Worm (Caenorhabditis elegans) whole organism, L1 larva: Measurements from ENCODE around the gene Y49E10.30.
A peak's percentile ranks its signal among the peaks of the same experiment; 100 is the strongest.

Experiments
- C04F5.9 ChIP-seq: sonication (generic microtip); optimal IDR thresholded peaks from 2 replicates; lab custom pipeline; 2016; ENCODE audit warnings: missing genetic modification characterization, missing compliant biosample characterization
- C16A3.4 ChIP-seq: fragments of 150-350 bp; optimal IDR thresholded peaks from 2 replicates; lab custom pipeline; 2014; ENCODE audit warnings: missing biosample characterization, missing genetic modification characterization
- C34B4.2 ChIP-seq: sonication (generic microtip); optimal IDR thresholded peaks from 2 replicates; lab custom pipeline; 2017; ENCODE audit warnings: mild to moderate bottlenecking, missing genetic modification characterization, missing compliant biosample characterization
- F16B12.6 ChIP-seq: fragments of 150-350 bp; optimal IDR thresholded peaks from 2 replicates; lab custom pipeline; 2014; ENCODE audit warnings: missing biosample characterization, missing genetic modification characterization
- aha-1 ChIP-seq: fragments of 150-350 bp; optimal IDR thresholded peaks from 2 replicates; lab custom pipeline; 2014; ENCODE audit warnings: missing biosample characterization, missing genetic modification characterization
- blmp-1 ChIP-seq: fragments of 150-350 bp; optimal IDR thresholded peaks from 2 replicates; lab custom pipeline; 2014; ENCODE audit warnings: missing biosample characterization, missing genetic modification characterization
- ceh-63 ChIP-seq: fragments of 200-800 bp; sonication (Bioruptor generic); optimal IDR thresholded peaks from 2 replicates; lab custom pipeline; 2018; ENCODE audit warnings: mild to moderate bottlenecking, missing genetic modification characterization, missing compliant biosample characterization
- ceh-82 ChIP-seq, 3 experiments: fragments of 150-350 bp in 1 of 3; sonication (generic microtip) in 2 of 3; optimal IDR thresholded peaks; 2 replicates each; lab custom pipeline; 2014 to 2017; ENCODE audit warnings: missing biosample characterization in 3 of 3, missing genetic modification characterization in 3 of 3
- ceh-90 ChIP-seq: sonication (generic microtip); optimal IDR thresholded peaks from 2 replicates; lab custom pipeline; 2016; ENCODE audit warnings: missing genetic modification characterization, missing compliant biosample characterization
- ces-1 ChIP-seq: fragments of 150-350 bp; optimal IDR thresholded peaks from 2 replicates; lab custom pipeline; 2014; ENCODE audit warnings: missing biosample characterization, missing genetic modification reagents, missing genetic modification characterization
- dpl-1 ChIP-seq, 3 experiments: fragments of 150-350 bp in 2 of 3; sonication (generic microtip) in 1 of 3; optimal IDR thresholded peaks; 2 replicates each; lab custom pipeline; 2014 to 2017; ENCODE audit warnings: missing biosample characterization in 3 of 3, missing genetic modification characterization in 3 of 3, missing genetic modification reagents in 3 of 3
- dsc-1 ChIP-seq: sonication (generic microtip); optimal IDR thresholded peaks from 2 replicates; lab custom pipeline; 2016; ENCODE audit warnings: mild to moderate bottlenecking, missing genetic modification characterization, missing compliant biosample characterization
- efl-1 ChIP-seq, 4 experiments: fragments of 150-350 bp; optimal IDR thresholded peaks in 3 of 4; peaks in 1 of 4; 1 replicate in 1 of 4; 2 replicates in 3 of 4; lab custom pipeline; 2014; ENCODE audit warnings: missing biosample characterization in 2 of 4, missing genetic modification characterization in 2 of 4, missing genetic modification reagents in 2 of 4
- egl-27 ChIP-seq, 2 experiments: fragments of 150-350 bp in 1 of 2; sonication (generic microtip); optimal IDR thresholded peaks; 3 replicates each; lab custom pipeline; 2017 to 2018; ENCODE audit warnings: missing biosample characterization in 2 of 2, missing genetic modification characterization in 2 of 2, missing genetic modification reagents in 2 of 2
- elt-3 ChIP-seq, 6 experiments: fragments of 150-350 bp in 1 of 6; sonication (generic microtip); optimal IDR thresholded peaks; 2 replicates each; lab custom pipeline; 2017 to 2018; ENCODE audit warnings: missing biosample characterization in 6 of 6, missing genetic modification characterization in 6 of 6, inconsistent platforms in 1 of 6
- hlh-17 ChIP-seq: fragments of 200-800 bp; sonication (Bioruptor generic); optimal IDR thresholded peaks from 2 replicates; lab custom pipeline; 2018; ENCODE audit warnings: missing genetic modification characterization, mild to moderate bottlenecking, missing compliant biosample characterization, moderate library complexity, borderline replicate concordance
- hpl-2 ChIP-seq: fragments of 150-350 bp; optimal IDR thresholded peaks from 2 replicates; lab custom pipeline; 2014; ENCODE audit warnings: missing biosample characterization, missing genetic modification reagents, missing genetic modification characterization
- isw-1 ChIP-seq: fragments of 200-800 bp; sonication (Bioruptor generic); IDR thresholded peaks from 2 replicates; pipeline ENCODE4 v1.3.6; 2022; ENCODE audit warnings: missing genetic modification characterization, missing compliant biosample characterization
- jun-1 ChIP-seq: fragments of 150-350 bp; optimal IDR thresholded peaks from 2 replicates; lab custom pipeline; 2014; ENCODE audit warnings: missing biosample characterization, missing genetic modification reagents, missing genetic modification characterization
- lin-13 ChIP-seq: fragments of 150-350 bp; optimal IDR thresholded peaks from 2 replicates; lab custom pipeline; 2014; ENCODE audit warnings: missing biosample characterization, missing genetic modification reagents, missing genetic modification characterization
- lin-14 ChIP-seq: fragments of 200-800 bp; sonication (Bioruptor generic); optimal IDR thresholded peaks from 2 replicates; lab custom pipeline; 2018; ENCODE audit warnings: mild to moderate bottlenecking, missing genetic modification characterization, moderate library complexity, missing compliant biosample characterization
- lin-15B ChIP-seq: fragments of 150-350 bp; sonication (generic microtip); optimal IDR thresholded peaks from 3 replicates; lab custom pipeline; 2014; ENCODE audit warnings: missing biosample characterization, missing genetic modification characterization
- lin-35 ChIP-seq, 2 experiments: fragments of 150-350 bp; optimal IDR thresholded peaks; 2 replicates each; lab custom pipeline; 2014; ENCODE audit warnings: missing biosample characterization in 2 of 2, missing genetic modification characterization in 2 of 2, missing genetic modification reagents in 2 of 2
- lin-39 ChIP-seq: fragments of 150-350 bp; optimal IDR thresholded peaks from 2 replicates; lab custom pipeline; 2014; ENCODE audit warnings: missing biosample characterization, missing genetic modification reagents, missing genetic modification characterization
- lsy-2 ChIP-seq, 2 experiments: fragments of 150-350 bp; optimal IDR thresholded peaks; 2 replicates each; lab custom pipeline; 2014; ENCODE audit warnings: missing biosample characterization in 2 of 2, missing genetic modification characterization in 2 of 2
- mab-9 ChIP-seq: fragments of 200-800 bp; sonication (Bioruptor generic); IDR thresholded peaks from 2 replicates; pipeline ENCODE4 v1.3.6; 2022; ENCODE audit warnings: missing genetic modification reagents, missing genetic modification characterization, missing compliant biosample characterization
- mdl-1 ChIP-seq, 2 experiments: fragments of 150-350 bp; optimal IDR thresholded peaks; 2 replicates each; lab custom pipeline; 2014 to 2017; ENCODE audit warnings: missing biosample characterization in 2 of 2, missing genetic modification characterization in 2 of 2, inconsistent platforms in 1 of 2
- mep-1 ChIP-seq: fragments of 150-350 bp; optimal IDR thresholded peaks from 2 replicates; lab custom pipeline; 2014; ENCODE audit warnings: missing biosample characterization, missing genetic modification characterization
- nhr-11 ChIP-seq: fragments of 150-350 bp; optimal IDR thresholded peaks from 2 replicates; lab custom pipeline; 2014; ENCODE audit warnings: missing biosample characterization, missing genetic modification characterization
- nhr-19 ChIP-seq: fragments of 200-800 bp; sonication (Bioruptor generic); conservative IDR thresholded peaks from 2 replicates; pipeline ENCODE4 v1.3.6; 2022; ENCODE audit warnings: missing genetic modification characterization, missing compliant biosample characterization
- nhr-20 ChIP-seq: sonication (generic microtip); optimal IDR thresholded peaks from 2 replicates; lab custom pipeline; 2016; ENCODE audit warnings: mild to moderate bottlenecking, missing genetic modification characterization, missing compliant biosample characterization
- nhr-47 ChIP-seq: sonication (generic microtip); optimal IDR thresholded peaks from 2 replicates; lab custom pipeline; 2016; ENCODE audit warnings: mild to moderate bottlenecking, missing genetic modification characterization, moderate library complexity, missing compliant biosample characterization
- nhr-71 ChIP-seq: sonication (generic microtip); optimal IDR thresholded peaks from 2 replicates; lab custom pipeline; 2016; ENCODE audit warnings: mild to moderate bottlenecking, missing genetic modification characterization, moderate library complexity, missing compliant biosample characterization
- nhr-85 ChIP-seq: sonication (generic microtip); peaks from one replicate; lab custom pipeline; 2016; ENCODE audit warnings: missing genetic modification characterization, inconsistent platforms, missing compliant biosample characterization
- nhr-90 ChIP-seq: sonication (generic microtip); optimal IDR thresholded peaks from 2 replicates; lab custom pipeline; 2016; ENCODE audit warnings: mild to moderate bottlenecking, missing genetic modification characterization, missing compliant biosample characterization; ENCODE audit not compliant: poor library complexity
- rnt-1 ChIP-seq: sonication (generic microtip); optimal IDR thresholded peaks from 2 replicates; lab custom pipeline; 2016; ENCODE audit warnings: mild to moderate bottlenecking, missing genetic modification characterization, moderate library complexity, missing compliant biosample characterization
- skn-1 ChIP-seq: fragments of 150-350 bp; optimal IDR thresholded peaks from 2 replicates; lab custom pipeline; 2014; ENCODE audit warnings: missing biosample characterization, missing genetic modification characterization
- snpc-4 ChIP-seq: fragments of 150-350 bp; optimal IDR thresholded peaks from 2 replicates; lab custom pipeline; 2014; ENCODE audit warnings: missing biosample characterization, missing genetic modification characterization
- snu-23 ChIP-seq: sonication (generic microtip); optimal IDR thresholded peaks from 2 replicates; lab custom pipeline; 2016; ENCODE audit warnings: missing genetic modification characterization, missing compliant biosample characterization
- sox-4 ChIP-seq: sonication (generic microtip); optimal IDR thresholded peaks from 2 replicates; lab custom pipeline; 2016; ENCODE audit warnings: missing genetic modification characterization, missing compliant biosample characterization
- swsn-7 ChIP-seq: sonication (generic microtip); optimal IDR thresholded peaks from 2 replicates; lab custom pipeline; 2016; ENCODE audit warnings: missing genetic modification characterization, missing compliant biosample characterization
- tbx-2 ChIP-seq: sonication (generic microtip); optimal IDR thresholded peaks from 2 replicates; lab custom pipeline; 2016; ENCODE audit warnings: missing genetic modification characterization, missing compliant biosample characterization
- unc-130 ChIP-seq: fragments of 150-350 bp; optimal IDR thresholded peaks from 2 replicates; lab custom pipeline; 2017; ENCODE audit warnings: missing biosample characterization, missing genetic modification characterization, inconsistent platforms
- unc-30 ChIP-seq: sonication (generic microtip); optimal IDR thresholded peaks from 2 replicates; lab custom pipeline; 2017; ENCODE audit warnings: missing biosample characterization, missing genetic modification characterization
- unc-62 ChIP-seq: fragments of 150-350 bp; optimal IDR thresholded peaks from 2 replicates; lab custom pipeline; 2014; ENCODE audit warnings: missing biosample characterization, missing genetic modification reagents, missing genetic modification characterization
- unc-98 ChIP-seq: fragments of 200-800 bp; sonication (Bioruptor generic); IDR thresholded peaks from 2 replicates; pipeline ENCODE4 v1.3.6; 2022; ENCODE audit warnings: missing genetic modification characterization, missing compliant biosample characterization
- xbp-1 ChIP-seq: sonication (generic microtip); optimal IDR thresholded peaks from 2 replicates; lab custom pipeline; 2016; ENCODE audit warnings: missing genetic modification characterization, missing compliant biosample characterization
- ztf-11 ChIP-seq, 2 experiments: sonication (generic microtip); optimal IDR thresholded peaks; 2 replicates each; lab custom pipeline; 2016 to 2017; ENCODE audit warnings: missing genetic modification characterization in 2 of 2, missing biosample characterization in 1 of 2, missing compliant biosample characterization in 1 of 2

Y49E10.30 gene

ce11 chrIII:12369476-12369875 is 17.2 kb upstream of the Y49E10.30 start (continued):
- no peak for TF ChIP-seq ztf-11 (tag; optimal IDR thresholded peaks at IDR 0.05; lab: Kevin White, UChicago)
- no peak for TF ChIP-seq ces-1 (GFP tag; lab: Kevin White, UChicago)
- no peak for TF ChIP-seq C04F5.9
- TF ChIP-seq C34B4.2 (tag; lab: Kevin White, UChicago), result no peak
- peak; percentile 56 for TF ChIP-seq nhr-71 (tag; lab: Kevin White, UChicago)
- TF ChIP-seq ceh-82 (tag; optimal IDR thresholded peaks at IDR 0.05; lab: Kevin White, UChicago), result peak; percentile 44 to 61 (median 61)

- TF ChIP-seq unc-130 (tag; lab: Kevin White, UChicago) (peak; percentile 89), rnt-1 (peak; percentile 71), tbx-2 (tag; lab: Kevin White, UChicago) (peak; percentile 60), snpc-4 (tag; lab: Kevin White, UChicago) (peak; percentile 33), mdl-1 (tag; optimal IDR thresholded peaks at IDR 0.05; lab: Kevin White, UChicago) (peak in 1 of 2 experiments; percentile 51), dpl-1 (GFP tag; optimal IDR thresholded peaks at IDR 0.05; lab: Kevin White, UChicago) (peak; percentile 55 to 77 (median 72)), nhr-85 (tag; lab: Kevin White, UChicago) (peak; percentile 72), lin-15B (peak; percentile 18), mep-1 (tag; lab: Kevin White, UChicago) (no peak), ceh-63 (GFP tag; lab: Kevin White, UChicago) (no peak), ztf-11 (tag; optimal IDR thresholded peaks at IDR 0.05; lab: Kevin White, UChicago) (peak in 1 of 2 experiments; percentile 23), blmp-1 (tag; lab: Kevin White, UChicago) (no peak), nhr-11 (tag; lab: Kevin White, UChicago) (no peak), hlh-17 (GFP tag; lab: Kevin White, UChicago) (no peak), C16A3.4 (tag; lab: Kevin White, UChicago) (peak; percentile 43), sox-4 (tag; lab: Kevin White, UChicago) (no peak), lin-39 (no peak), jun-1 (tag; lab: Kevin White, UChicago) (peak; percentile 46), elt-3 (tag; optimal IDR thresholded peaks at IDR 0.05; lab: Kevin White, UChicago) (peak in 1 of 6 experiments; percentile 41), hpl-2 (GFP tag; lab: Kevin White, UChicago) (peak; percentile 19), nhr-90 (tag; lab: Kevin White, UChicago) (peak; percentile 47), nhr-19 (GFP tag; lab: Robert Waterston, UW) (peak; percentile 49), lin-35 (GFP tag; optimal IDR thresholded peaks at IDR 0.05; lab: Kevin White, UChicago) (peak; percentile 71 to 76), egl-27 (tag; optimal IDR thresholded peaks at IDR 0.05; lab: Kevin White, UChicago) (no peak), dsc-1 (tag; lab: Kevin White, UChicago) (peak; percentile 48), nhr-20 (tag; lab: Kevin White, UChicago) (peak; percentile 55), unc-30 (tag; lab: Kevin White, UChicago) (no peak), lsy-2 (tag; optimal IDR thresholded peaks at IDR 0.05; lab: Kevin White, UChicago) (peak; percentile 64 to 67), swsn-7 (tag; lab: Kevin White, UChicago) (peak; percentile 65), snu-23 (peak; percentile 78), nhr-71 (tag; lab: Kevin White, UChicago) (peak; percentile 51), unc-62 (GFP tag; lab: Kevin White, UChicago) (no peak), aha-1 (tag; lab: Kevin White, UChicago) (peak; percentile 29), skn-1 (tag; lab: Kevin White, UChicago) (peak; percentile 96), nhr-47 (peak; percentile 60), F16B12.6 (tag; lab: Kevin White, UChicago) (peak; percentile 98), isw-1 (peak; percentile 32), ceh-90 (tag; lab: Kevin White, UChicago) (peak; percentile 54), lin-14 (GFP tag; lab: Kevin White, UChicago) (no peak), mab-9 (GFP tag; lab: Robert Waterston, UW) (peak; percentile 38; the same call in 1 of the 2 replicates), efl-1 (optimal IDR thresholded peaks at IDR 0.05; lab: Kevin White, UChicago) (peak; percentile 68 to 80), efl-1 (GFP tag; optimal IDR thresholded peaks at IDR 0.05 in 1 of 2; lab: Kevin White, UChicago) (peak; percentile 78 to 97), unc-98 (GFP tag; lab: Robert Waterston, UW) (no peak), ceh-82 (tag; optimal IDR thresholded peaks at IDR 0.05; lab: Kevin White, UChicago) (peak; percentile 47 to 74 (median 67)), xbp-1 (peak; percentile 60), lin-13 (GFP tag; lab: Kevin White, UChicago) (peak; percentile 30)
These were observed 16.6 kb upstream of the Y49E10.30 start, which contains the start of gene rpt-6 for ce11 chrIII:12370011-12370506. TSS of gene rpt-6 (plus strand) at chrIII:12370456.
